Worm (Caenorhabditis elegans): Measurements from ENCODE around the gene mam-7.
A peak's percentile ranks its signal among the peaks of the same experiment; 100 is the strongest.

The mam-7 gene

ce11 chrIII:9867780-9868503 lies 25.0 kb upstream of the mam-7 start, which contains the start of gene dhhc-4 (continued):
- TF ChIP-seq gmeb-2 (tag; optimal IDR thresholded peaks at IDR 0.05) (peak; percentile 8), lim-6 (tag; optimal IDR thresholded peaks at IDR 0.05) (no peak), sdc-2 (tag; optimal IDR thresholded peaks at IDR 0.05) (no peak), nhr-232 (tag; optimal IDR thresholded peaks at IDR 0.05) (no peak), madf-2 (tag; optimal IDR thresholded peaks at IDR 0.05) (no peak), npax-4 (tag; optimal IDR thresholded peaks at IDR 0.05) (no peak), pha-2 (tag; optimal IDR thresholded peaks at IDR 0.05) (peak; percentile 11), K09A11.1 (tag; optimal IDR thresholded peaks at IDR 0.05; ENCODE audit: insufficient read depth) (no peak), hlh-30 (tag; optimal IDR thresholded peaks at IDR 0.05; ENCODE audit: insufficient read depth) (no peak), ceh-30 (tag; optimal IDR thresholded peaks at IDR 0.05) (no peak), pha-4 (tag; optimal IDR thresholded peaks at IDR 0.05) (no peak), ttx-3 (tag; optimal IDR thresholded peaks at IDR 0.05) (peak; percentile 46), hlh-8 (tag; optimal IDR thresholded peaks at IDR 0.05) (peak; percentile 81), sox-2 (GFP tag; IDR thresholded peaks at IDR 0.05) (no peak), ceh-34 (tag; optimal IDR thresholded peaks at IDR 0.05) (peak; percentile 19), T23F11.4 (GFP tag; optimal IDR thresholded peaks at IDR 0.05) (no peak), F13H6.1 (tag; optimal IDR thresholded peaks at IDR 0.05) (no peak), rnt-1 (tag; optimal IDR thresholded peaks at IDR 0.05) (peak; percentile 10), ceh-45 (GFP tag; IDR thresholded peaks at IDR 0.05) (no peak)

ce11 chrIII:9871032-9871431 lies 21.9 kb upstream of the mam-7 start, which contains the start of gene ZK757.1:
TSS of gene ZK757.1 (minus strand) at chrIII:9871132.
- no peak for TF ChIP-seq sdc-2 (tag; optimal IDR thresholded peaks at IDR 0.05)
- TF ChIP-seq ceh-19 (GFP tag; optimal IDR thresholded peaks at IDR 0.05): no peak
- TF ChIP-seq ceh-48 (tag; optimal IDR thresholded peaks at IDR 0.05): no peak
- no peak for TF ChIP-seq tbx-7 (tag; optimal IDR thresholded peaks at IDR 0.05)
- no peak for TF ChIP-seq nhr-11 (tag; optimal IDR thresholded peaks at IDR 0.05)
- no peak for TF ChIP-seq hlh-13 (GFP tag; optimal IDR thresholded peaks at IDR 0.05)
- TF ChIP-seq fkh-6 (tag; optimal IDR thresholded peaks at IDR 0.05): no peak
- TF ChIP-seq sox-2 (GFP tag; IDR thresholded peaks at IDR 0.05): no peak
- no peak for TF ChIP-seq ceh-2 (tag; optimal IDR thresholded peaks at IDR 0.05)
- TF ChIP-seq ztf-16 (tag; optimal IDR thresholded peaks at IDR 0.05): no peak
- no peak for TF ChIP-seq hlh-30 (tag; optimal IDR thresholded peaks at IDR 0.05; ENCODE audit: insufficient read depth)
- no peak for TF ChIP-seq ceh-14 (tag; optimal IDR thresholded peaks at IDR 0.05)
- no peak for TF ChIP-seq pha-4 (tag; optimal IDR thresholded peaks at IDR 0.05)
- TF ChIP-seq odd-2 (tag; optimal IDR thresholded peaks at IDR 0.05): no peak
- no peak for TF ChIP-seq fax-1 (tag; optimal IDR thresholded peaks at IDR 0.05)
- TF ChIP-seq elt-2 (tag; optimal IDR thresholded peaks at IDR 0.05): no peak
- no peak for TF ChIP-seq lim-6 (tag; optimal IDR thresholded peaks at IDR 0.05)

- TF ChIP-seq hlh-15 (tag; optimal IDR thresholded peaks at IDR 0.05): no peak
- peak; percentile 57 for TF ChIP-seq nfya-1 (tag; optimal IDR thresholded peaks at IDR 0.05)
Measured at ce11 chrIII:9874515-9874914, 18.4 kb upstream of the mam-7 start.

ce11 chrIII:9876951-9877350 lies 16.0 kb upstream of the mam-7 start, which contains the start of gene ZK757.10:
TSS of gene ZK757.10 (plus strand) at chrIII:9877251.
- no peak for TF ChIP-seq ceh-6 (GFP tag; optimal IDR thresholded peaks at IDR 0.05)
- no peak for TF ChIP-seq ceh-9 (tag; optimal IDR thresholded peaks at IDR 0.05)
- TF ChIP-seq unc-55 (GFP tag; optimal IDR thresholded peaks at IDR 0.05): no peak
- TF ChIP-seq pag-3 (tag; optimal IDR thresholded peaks at IDR 0.05; ENCODE audit: borderline replicate concordance): no peak
- no peak for TF ChIP-seq sdc-2 (tag; optimal IDR thresholded peaks at IDR 0.05)
- TF ChIP-seq K09A11.1 (tag; optimal IDR thresholded peaks at IDR 0.05; ENCODE audit: insufficient read depth): no peak
- TF ChIP-seq hlh-8 (tag; optimal IDR thresholded peaks at IDR 0.05): no peak
- TF ChIP-seq ceh-30 (tag; optimal IDR thresholded peaks at IDR 0.05): no peak
- no peak for TF ChIP-seq elt-4 (tag; optimal IDR thresholded peaks at IDR 0.05)
- no peak for TF ChIP-seq ceh-19 (GFP tag; optimal IDR thresholded peaks at IDR 0.05)
- TF ChIP-seq dve-1 (tag; optimal IDR thresholded peaks at IDR 0.05): no peak
- no peak for TF ChIP-seq unc-86 (tag; optimal IDR thresholded peaks at IDR 0.05)
- no peak for TF ChIP-seq Y22D7AL.16 (tag; optimal IDR thresholded peaks at IDR 0.05)
- TF ChIP-seq hlh-30 (tag; optimal IDR thresholded peaks at IDR 0.05; ENCODE audit: insufficient read depth): no peak
- TF ChIP-seq nhr-232 (tag; optimal IDR thresholded peaks at IDR 0.05): no peak
- TF ChIP-seq tbx-2 (tag; optimal IDR thresholded peaks at IDR 0.05): no peak
- TF ChIP-seq tbx-7 (tag; optimal IDR thresholded peaks at IDR 0.05): no peak
- TF ChIP-seq ceh-31 (tag; optimal IDR thresholded peaks at IDR 0.05): no peak

All from whole organism, late embryonic.